Worm (Caenorhabditis elegans): ENCODE measurements around the gene metl-1.

DNA sequence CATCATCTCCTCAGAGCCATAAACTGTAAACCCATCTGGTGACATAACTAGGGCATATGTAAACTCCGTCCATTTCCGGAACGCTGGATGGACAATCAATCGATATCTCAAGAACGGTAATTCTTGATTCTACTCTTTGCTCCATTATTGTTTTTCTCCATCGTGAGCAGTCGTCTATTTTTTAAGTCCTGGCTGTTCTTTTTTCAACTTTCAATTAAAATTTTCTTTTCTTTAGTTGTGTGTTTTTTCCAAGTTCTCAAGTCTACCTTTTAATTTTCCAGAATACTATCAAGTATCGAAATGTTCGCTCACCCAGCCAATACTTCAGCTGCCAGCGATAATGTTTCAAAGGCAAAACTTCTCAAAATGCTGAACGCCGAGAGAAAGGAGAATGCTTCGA, 39.4 kb downstream of the metl-1 start, which contains the start of gene C05D12.5:
- TF ChIP-seq nhr-11 (tag; optimal IDR thresholded peaks at IDR 0.05) (no peak), ztf-16 (tag; optimal IDR thresholded peaks at IDR 0.05) (no peak), hlh-6 (tag; optimal IDR thresholded peaks at IDR 0.05) (no peak), K09A11.1 (tag; optimal IDR thresholded peaks at IDR 0.05; ENCODE audit: insufficient read depth) (no peak), ceh-45 (GFP tag; IDR thresholded peaks at IDR 0.05) (no peak), hlh-15 (tag; optimal IDR thresholded peaks at IDR 0.05) (no peak), dve-1 (tag; optimal IDR thresholded peaks at IDR 0.05) (no peak), sdc-2 (tag; optimal IDR thresholded peaks at IDR 0.05) (no peak), pat-9 (tag; optimal IDR thresholded peaks at IDR 0.05) (no peak), pha-4 (tag; optimal IDR thresholded peaks at IDR 0.05) (no peak), che-1 (tag; optimal IDR thresholded peaks at IDR 0.05) (no peak), ceh-6 (GFP tag; optimal IDR thresholded peaks at IDR 0.05) (no peak), ceh-9 (tag; optimal IDR thresholded peaks at IDR 0.05) (no peak), sox-4 (tag; optimal IDR thresholded peaks at IDR 0.05) (no peak)

Measured in whole organism, late embryonic.